Worm (Caenorhabditis elegans) whole organism, mixed stage, embryonic: ENCODE results near the gene VY10G11R.1.
"Not testable (repeated sequence)": the region's sequence is repeated elsewhere in the genome, so short reads cannot be mapped to it uniquely, and the experiment has no call there.

Experiments
- M03D4.4 ChIP-seq: sonication (generic microtip); optimal IDR thresholded peaks from 2 replicates; lab custom pipeline; 2017; ENCODE audit warnings: mild to moderate bottlenecking, missing genetic modification characterization, missing compliant biosample characterization
- bed-3 ChIP-seq: fragments of 200-800 bp; sonication (Bioruptor generic); optimal IDR thresholded peaks from 3 replicates; lab custom pipeline; 2018; ENCODE audit warnings: mild to moderate bottlenecking, missing genetic modification characterization, moderate library complexity, missing compliant biosample characterization
- ceh-39 ChIP-seq: fragments of 150-350 bp; optimal IDR thresholded peaks from 2 replicates; lab custom pipeline; 2014; ENCODE audit warnings: missing biosample characterization, missing genetic modification characterization
- ceh-43 ChIP-seq: fragments of 200-800 bp; sonication (Bioruptor generic); optimal IDR thresholded peaks from 2 replicates; lab custom pipeline; 2018; ENCODE audit warnings: mild to moderate bottlenecking, missing genetic modification characterization, moderate library complexity, missing compliant biosample characterization
- ceh-83 ChIP-seq: fragments of 200-800 bp; sonication (Bioruptor generic); optimal IDR thresholded peaks from 2 replicates; lab custom pipeline; 2018; ENCODE audit warnings: mild to moderate bottlenecking, missing genetic modification characterization, missing compliant biosample characterization
- ces-1 ChIP-seq: fragments of 150-350 bp; optimal IDR thresholded peaks from 2 replicates; lab custom pipeline; 2014; ENCODE audit warnings: missing biosample characterization, missing genetic modification reagents, missing genetic modification characterization
- cnd-1 ChIP-seq: fragments of 200-800 bp; sonication (Bioruptor generic); optimal IDR thresholded peaks from 2 replicates; lab custom pipeline; 2018; ENCODE audit warnings: mild to moderate bottlenecking, missing genetic modification characterization, missing compliant biosample characterization
- elt-1 ChIP-seq: sonication (generic microtip); optimal IDR thresholded peaks from 2 replicates; lab custom pipeline; 2017; ENCODE audit warnings: missing genetic modification characterization, mild to moderate bottlenecking, missing compliant biosample characterization, antibody characterized with exemption, moderate library complexity, borderline replicate concordance; ENCODE audit not compliant: insufficient read depth
- elt-3 ChIP-seq: fragments of 150-350 bp; optimal IDR thresholded peaks from 2 replicates; lab custom pipeline; 2014; ENCODE audit warnings: missing biosample characterization, missing genetic modification characterization
- ham-2 ChIP-seq: fragments of 200-800 bp; sonication (Bioruptor generic); optimal IDR thresholded peaks from 2 replicates; lab custom pipeline; 2018; ENCODE audit warnings: mild to moderate bottlenecking, missing genetic modification characterization, missing compliant biosample characterization
- lin-13 ChIP-seq: fragments of 150-350 bp; optimal IDR thresholded peaks from 2 replicates; lab custom pipeline; 2014; ENCODE audit warnings: missing biosample characterization, missing genetic modification characterization
- lsy-2 ChIP-seq: fragments of 150-350 bp; optimal IDR thresholded peaks from 2 replicates; lab custom pipeline; 2014; ENCODE audit warnings: missing biosample characterization, missing genetic modification characterization
- mab-5 ChIP-seq: fragments of 150-350 bp; optimal IDR thresholded peaks from 2 replicates; lab custom pipeline; 2014; ENCODE audit warnings: missing biosample characterization, missing genetic modification characterization
- mep-1 ChIP-seq: fragments of 150-350 bp; optimal IDR thresholded peaks from 2 replicates; lab custom pipeline; 2017; ENCODE audit warnings: missing biosample characterization, missing genetic modification reagents, missing genetic modification characterization, inconsistent platforms
- nhr-2 ChIP-seq: fragments of 150-350 bp; optimal IDR thresholded peaks from 2 replicates; lab custom pipeline; 2014; ENCODE audit warnings: missing biosample characterization, missing genetic modification characterization
- nhr-237 ChIP-seq: fragments of 150-350 bp; optimal IDR thresholded peaks from 2 replicates; lab custom pipeline; 2014; ENCODE audit warnings: missing biosample characterization, missing genetic modification characterization
- nhr-28 ChIP-seq: fragments of 150-350 bp; optimal IDR thresholded peaks from 2 replicates; lab custom pipeline; 2014; ENCODE audit warnings: missing biosample characterization, missing genetic modification characterization
- nhr-76 ChIP-seq: sonication (generic microtip); optimal IDR thresholded peaks from 2 replicates; lab custom pipeline; 2017; ENCODE audit warnings: missing biosample characterization, missing genetic modification characterization
- snpc-4 ChIP-seq: fragments of 150-350 bp; optimal IDR thresholded peaks from 2 replicates; lab custom pipeline; 2014; ENCODE audit warnings: missing biosample characterization, missing genetic modification characterization
- sptf-1 ChIP-seq: sonication (generic microtip); optimal IDR thresholded peaks from 2 replicates; lab custom pipeline; 2017; ENCODE audit warnings: mild to moderate bottlenecking, missing genetic modification characterization, moderate library complexity, missing compliant biosample characterization
- unc-120 ChIP-seq: sonication (generic microtip); optimal IDR thresholded peaks from 2 replicates; lab custom pipeline; 2017; ENCODE audit warnings: missing genetic modification characterization, missing compliant biosample characterization; ENCODE audit not compliant: poor library complexity, severe bottlenecking
- unc-39 ChIP-seq: fragments of 150-350 bp; optimal IDR thresholded peaks from 2 replicates; lab custom pipeline; 2014; ENCODE audit warnings: missing biosample characterization, missing genetic modification characterization
- unc-62 ChIP-seq: fragments of 150-350 bp; optimal IDR thresholded peaks from 2 replicates; lab custom pipeline; 2014; ENCODE audit warnings: missing biosample characterization, missing genetic modification reagents, missing genetic modification characterization
- zip-8 ChIP-seq: fragments of 150-350 bp; optimal IDR thresholded peaks from 2 replicates; lab custom pipeline; 2014; ENCODE audit warnings: missing biosample characterization, missing genetic modification characterization

VY10G11R.1 gene

ce11 chrIV:16480888-16481287 lies 10.1 kb upstream of the VY10G11R.1 start, which contains the start of gene Y51H4A.938:
Y51H4A.938 (plus strand) TSS chrIV:16481188.
- TF ChIP-seq nhr-28, mep-1, cnd-1 (tag; lab: Kevin White, UChicago): not testable (repeated sequence)

ce11 chrIV:16477169-16477568 lies 6.4 kb upstream of the VY10G11R.1 start, which contains the start of gene Y51H4A.1:
Y51H4A.1 (minus strand) TSS chrIV:16477295.
- peak; percentile 74 for TF ChIP-seq ces-1
- no peak for TF ChIP-seq ceh-83 (GFP tag; lab: Kevin White, UChicago)

ce11 chrIV:16476081-16476480 lies 5.3 kb upstream of the VY10G11R.1 start:
- TF ChIP-seq ces-1: peak; percentile 87
- TF ChIP-seq cnd-1 (tag; lab: Kevin White, UChicago): no peak

ce11 chrIV:16471569-16471968 lies 781 bp upstream of the VY10G11R.1 start:
- no peak for TF ChIP-seq mep-1 (tag; lab: Kevin White, UChicago)
- TF ChIP-seq elt-1 (tag; lab: Kevin White, UChicago): no peak
- TF ChIP-seq elt-3: no peak
- TF ChIP-seq mab-5 (tag; lab: Kevin White, UChicago): no peak
- no peak for TF ChIP-seq ceh-83 (GFP tag; lab: Kevin White, UChicago)
- TF ChIP-seq zip-8 (tag; lab: Kevin White, UChicago): no peak
- TF ChIP-seq lsy-2 (tag; lab: Kevin White, UChicago): no peak
- TF ChIP-seq unc-39: no peak
- no peak for TF ChIP-seq bed-3
- TF ChIP-seq unc-120 (tag; lab: Kevin White, UChicago): no peak
- no peak for TF ChIP-seq nhr-28 (tag; lab: Kevin White, UChicago)
- TF ChIP-seq lin-13 (tag; lab: Kevin White, UChicago): no peak
- TF ChIP-seq sptf-1: no peak
- no peak for TF ChIP-seq ceh-39
- no peak for TF ChIP-seq cnd-1 (tag; lab: Kevin White, UChicago)
- no peak for TF ChIP-seq nhr-2 (tag; lab: Kevin White, UChicago)
- TF ChIP-seq snpc-4 (tag; lab: Kevin White, UChicago): no peak

- TF ChIP-seq ceh-43: no peak
- TF ChIP-seq unc-39: no peak
- TF ChIP-seq lin-13 (tag; lab: Kevin White, UChicago): no peak
Observed at ce11 chrIV:16446664-16447063, 24.1 kb downstream of the VY10G11R.1 start.

- TF ChIP-seq nhr-76 (no peak), bed-3 (no peak)
Observed at ce11 chrIV:16442963-16443362, 27.8 kb downstream of the VY10G11R.1 start, which contains the start of gene dlc-4. dlc-4 (plus strand) TSS chrIV:16443263.

ce11 chrIV:16431929-16432328 lies 38.9 kb downstream of the VY10G11R.1 start, which contains the start of gene dlc-3:
dlc-3 (plus strand) TSS chrIV:16432229.
- no peak for TF ChIP-seq nhr-28 (tag; lab: Kevin White, UChicago)
- TF ChIP-seq mep-1 (tag; lab: Kevin White, UChicago): no peak
- TF ChIP-seq unc-62: no peak
- no peak for TF ChIP-seq ham-2 (GFP tag; lab: Kevin White, UChicago)
- TF ChIP-seq ceh-83 (GFP tag; lab: Kevin White, UChicago): no peak
- no peak for TF ChIP-seq nhr-237 (tag; lab: Kevin White, UChicago)
- no peak for TF ChIP-seq sptf-1
- no peak for TF ChIP-seq lsy-2 (tag; lab: Kevin White, UChicago)

- not testable (repeated sequence) for TF ChIP-seq M03D4.4 (tag; lab: Kevin White, UChicago); cnd-1 (tag; lab: Kevin White, UChicago); unc-62
Observed at ce11 chrIV:16424337-16424736, 46.5 kb downstream of the VY10G11R.1 start, which contains the start of gene Y10G11A.1. Y10G11A.1 (plus strand) TSS chrIV:16424637.
